Worm (Caenorhabditis elegans): ENCODE results near the gene btb-17.
A peak's percentile ranks its signal among the peaks of the same experiment; 100 is the strongest.

btb-17 gene

DNA sequence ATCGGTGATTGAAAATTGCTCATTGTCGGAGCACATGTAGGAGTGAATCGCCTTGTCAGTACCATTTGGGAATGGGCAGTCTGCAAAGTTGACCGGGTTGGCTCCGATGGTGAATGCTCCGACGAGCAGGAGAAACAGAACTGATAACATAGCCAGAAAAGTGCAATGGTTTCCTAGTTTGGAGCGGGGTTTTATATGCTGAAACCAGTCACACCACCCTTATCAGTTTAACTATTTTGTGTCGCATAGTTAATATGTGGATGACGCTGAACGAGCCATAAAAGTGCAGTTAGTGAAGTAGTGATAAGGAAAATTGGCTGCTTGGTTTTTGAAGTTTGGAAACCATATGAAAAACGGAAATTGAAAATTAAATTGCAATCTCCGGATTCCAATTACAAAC is 49.4 kb upstream of the btb-17 start, which contains the start of gene C17F4.7 (continued):
- TF ChIP-seq ZK185.1 (tag; optimal IDR thresholded peaks at IDR 0.05; ENCODE audit: poor library complexity, severe bottlenecking), result no peak
- no peak for TF ChIP-seq F39B2.1 (GFP tag; IDR thresholded peaks at IDR 0.05)
- no peak for TF ChIP-seq C17E4.6 (GFP tag; IDR thresholded peaks at IDR 0.05)
- TF ChIP-seq Y67H2A.10 (GFP tag; conservative IDR thresholded peaks at IDR 0.05), result no peak
- TF ChIP-seq hmg-20 (GFP tag; IDR thresholded peaks at IDR 0.05), result no peak
- TF ChIP-seq die-1 (tag; optimal IDR thresholded peaks at IDR 0.05), result no peak
- peak; percentile 46 for TF ChIP-seq dox-1 (GFP tag; IDR thresholded peaks at IDR 0.05)
- 0 out of 2 replicates have a peak, but pooled peaks have one; percentile 40 for TF ChIP-seq pbrm-1 (GFP tag; IDR thresholded peaks at IDR 0.05)
- no peak for TF ChIP-seq ztf-3 (GFP tag; optimal IDR thresholded peaks at IDR 0.05)
- TF ChIP-seq ztf-26 (tag; optimal IDR thresholded peaks at IDR 0.05), result peak; percentile 6
- no peak for TF ChIP-seq dpff-1 (tag; optimal IDR thresholded peaks at IDR 0.05)
- no peak for TF ChIP-seq nhr-90 (tag; optimal IDR thresholded peaks at IDR 0.05)
- no peak for TF ChIP-seq hlh-26 (GFP tag; conservative IDR thresholded peaks at IDR 0.05)
- TF ChIP-seq ceh-100 (GFP tag; IDR thresholded peaks at IDR 0.05), result no peak
- no peak for TF ChIP-seq unc-130 (GFP tag; optimal IDR thresholded peaks at IDR 0.05)
- TF ChIP-seq Y53G8AR.9 (GFP tag; conservative IDR thresholded peaks at IDR 0.05), result no peak
- peak; percentile 11 for TF ChIP-seq madf-10 (tag; optimal IDR thresholded peaks at IDR 0.05)
- TF ChIP-seq gei-17 (GFP tag; optimal IDR thresholded peaks at IDR 0.05), result no peak
- no peak for TF ChIP-seq Y56A3A.18 (GFP tag; IDR thresholded peaks at IDR 0.05)
- TF ChIP-seq F57C9.4 (tag; optimal IDR thresholded peaks at IDR 0.05), result no peak
- TF ChIP-seq nfyb-1 (GFP tag; IDR thresholded peaks at IDR 0.05), result no peak

DNA sequence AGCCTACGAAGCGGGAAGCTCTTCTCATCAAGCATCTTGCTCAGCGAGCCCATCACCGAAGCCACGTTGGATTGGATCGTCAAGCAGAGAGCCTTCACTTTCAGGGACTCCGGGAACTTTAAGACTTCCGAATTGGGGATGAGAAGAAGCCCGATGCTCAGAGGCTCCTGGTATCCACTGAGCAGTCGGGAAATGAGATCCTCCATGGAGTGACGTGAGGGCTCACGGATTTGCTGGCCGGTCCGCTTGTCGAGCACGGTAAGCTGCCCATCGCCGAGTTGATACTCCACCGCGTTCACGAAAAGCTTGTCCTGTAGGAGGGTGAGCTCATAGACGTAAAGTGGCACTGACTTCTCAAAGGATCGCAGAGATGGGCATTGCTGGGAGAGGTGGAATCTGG is 47.6 kb upstream of the btb-17 start:
- TF ChIP-seq zfh-2 (GFP tag; conservative IDR thresholded peaks at IDR 0.05) (peak; percentile 51; the same call in 1 of the 2 replicates), let-526 (GFP tag; IDR thresholded peaks at IDR 0.05) (no peak)

- no peak for TF ChIP-seq die-1 (tag; optimal IDR thresholded peaks at IDR 0.05)
- TF ChIP-seq xnd-1 (tag; optimal IDR thresholded peaks at IDR 0.05), result peak; percentile 77
- peak; percentile 13 for TF ChIP-seq snpc-3.4 (tag; optimal IDR thresholded peaks at IDR 0.05)
- peak; percentile 58 for TF ChIP-seq dpl-1 (GFP tag; optimal IDR thresholded peaks at IDR 0.05)
- 0 out of 2 replicates have a peak, but pooled peaks have one; percentile 10 for TF ChIP-seq rcor-1 (GFP tag; IDR thresholded peaks at IDR 0.05)
- no peak for TF ChIP-seq athp-1 (tag; optimal IDR thresholded peaks at IDR 0.05)
- peak; percentile 88 for TF ChIP-seq madf-6 (GFP tag; IDR thresholded peaks at IDR 0.05)
- TF ChIP-seq hmg-1.2 (GFP tag; IDR thresholded peaks at IDR 0.05), result peak; percentile 91
- TF ChIP-seq B0261.1 (tag; optimal IDR thresholded peaks at IDR 0.05), result no peak
- TF ChIP-seq snpc-1.1 (tag; optimal IDR thresholded peaks at IDR 0.05; ENCODE audit: insufficient read depth), result peak; percentile 31
- no peak for TF ChIP-seq snpc-4 (GFP tag; optimal IDR thresholded peaks at IDR 0.05)
- no peak for TF ChIP-seq snpc-4 (tag; optimal IDR thresholded peaks at IDR 0.05)
- peak; percentile 27 for TF ChIP-seq lsl-1 (GFP tag; optimal IDR thresholded peaks at IDR 0.05)
- TF ChIP-seq efl-1 (GFP tag; optimal IDR thresholded peaks at IDR 0.05), result peak; percentile 90
- 0 out of 2 replicates have a peak, but pooled peaks have one; percentile 24 for TF ChIP-seq F33H1.4 (GFP tag; IDR thresholded peaks at IDR 0.05)
- peak; percentile 86 for TF ChIP-seq madf-8 (GFP tag; conservative IDR thresholded peaks at IDR 0.05)
- 0 out of 2 replicates have a peak, but pooled peaks have one; percentile 11 for TF ChIP-seq pbrm-1 (GFP tag; IDR thresholded peaks at IDR 0.05)
These were observed 47.0 kb upstream of the btb-17 start, which contains the start of the genes fbxc-50 and C17F4.2 for ce11 chrII:3248043-3248718. Gene fbxc-50 (minus strand): TSS chrII:3248123. Gene C17F4.2 (plus strand): TSS chrII:3248668.
